Worm (Caenorhabditis elegans) whole organism, late embryonic: Measurements from ENCODE around the gene Y54G9A.5.

ENCODE experiments used
- K09A11.1 ChIP-seq: sonication (generic microtip); optimal IDR thresholded peaks from 2 replicates; lab custom pipeline; 2017; ENCODE audit warnings: antibody characterized with exemption, mild to moderate bottlenecking, missing genetic modification characterization, missing compliant biosample characterization; ENCODE audit not compliant: insufficient read depth
- T23F11.4 ChIP-seq: fragments of 200-800 bp; sonication (Bioruptor generic); optimal IDR thresholded peaks from 2 replicates; lab custom pipeline; 2018; ENCODE audit warnings: mild to moderate bottlenecking, missing genetic modification characterization, missing compliant biosample characterization
- Y22D7AL.16 ChIP-seq: sonication (generic microtip); optimal IDR thresholded peaks from 2 replicates; lab custom pipeline; 2016; ENCODE audit warnings: missing genetic modification characterization, missing compliant biosample characterization
- ahr-1 ChIP-seq: sonication (generic microtip); optimal IDR thresholded peaks from 2 replicates; lab custom pipeline; 2016; ENCODE audit warnings: missing genetic modification characterization, missing compliant biosample characterization
- ceh-14 ChIP-seq: sonication (generic microtip); optimal IDR thresholded peaks from 2 replicates; lab custom pipeline; 2016; ENCODE audit warnings: missing genotype, missing genetic modification characterization, missing compliant biosample characterization
- ceh-18 ChIP-seq: sonication (generic microtip); optimal IDR thresholded peaks from 2 replicates; lab custom pipeline; 2016; ENCODE audit warnings: missing genetic modification characterization, missing compliant biosample characterization
- ceh-19 ChIP-seq: fragments of 200-800 bp; sonication (Bioruptor generic); optimal IDR thresholded peaks from 2 replicates; lab custom pipeline; 2018; ENCODE audit warnings: mild to moderate bottlenecking, missing genetic modification characterization, missing compliant biosample characterization
- ceh-34 ChIP-seq: sonication (generic microtip); optimal IDR thresholded peaks from 2 replicates; lab custom pipeline; 2016; ENCODE audit warnings: mild to moderate bottlenecking, missing genetic modification characterization, missing compliant biosample characterization
- ceh-45 ChIP-seq: fragments of 200-800 bp; sonication (Bioruptor generic); IDR thresholded peaks from 2 replicates; pipeline ENCODE4 v1.3.6; 2022; ENCODE audit warnings: missing genetic modification reagents, missing genetic modification characterization, missing compliant biosample characterization
- che-1 ChIP-seq: sonication (generic microtip); optimal IDR thresholded peaks from 2 replicates; lab custom pipeline; 2016; ENCODE audit warnings: mild to moderate bottlenecking, missing genetic modification characterization, missing compliant biosample characterization
- dmd-4 ChIP-seq: sonication (generic microtip); optimal IDR thresholded peaks from 2 replicates; lab custom pipeline; 2016; ENCODE audit warnings: borderline replicate concordance, missing genetic modification characterization, missing compliant biosample characterization
- elt-2 ChIP-seq: sonication (generic microtip); optimal IDR thresholded peaks from 2 replicates; lab custom pipeline; 2016; ENCODE audit warnings: missing genetic modification reagents, missing genetic modification characterization, missing compliant biosample characterization
- eyg-1 ChIP-seq: sonication (generic microtip); optimal IDR thresholded peaks from 2 replicates; lab custom pipeline; 2016; ENCODE audit warnings: missing genotype, missing genetic modification characterization, missing compliant biosample characterization
- fax-1 ChIP-seq: sonication (generic microtip); optimal IDR thresholded peaks from 2 replicates; lab custom pipeline; 2016; ENCODE audit warnings: missing genotype, missing genetic modification characterization, missing compliant biosample characterization
- fkh-10 ChIP-seq: fragments of 150-350 bp; optimal IDR thresholded peaks from 2 replicates; lab custom pipeline; 2014; ENCODE audit warnings: missing biosample characterization, missing genetic modification reagents, missing genetic modification characterization
- fkh-6 ChIP-seq: sonication (generic microtip); optimal IDR thresholded peaks from 2 replicates; lab custom pipeline; 2016; ENCODE audit warnings: missing genetic modification characterization, missing compliant biosample characterization
- gmeb-2 ChIP-seq: sonication (generic microtip); optimal IDR thresholded peaks from 2 replicates; lab custom pipeline; 2016; ENCODE audit warnings: missing genetic modification characterization, inconsistent platforms, missing compliant biosample characterization
- hlh-15 ChIP-seq: sonication (generic microtip); optimal IDR thresholded peaks from 2 replicates; lab custom pipeline; 2016; ENCODE audit warnings: missing genetic modification characterization, missing compliant biosample characterization
- lim-6 ChIP-seq: sonication (generic microtip); optimal IDR thresholded peaks from 2 replicates; lab custom pipeline; 2016; ENCODE audit warnings: missing genetic modification characterization, missing compliant biosample characterization
- mec-3 ChIP-seq: sonication (generic microtip); optimal IDR thresholded peaks from 2 replicates; lab custom pipeline; 2016; ENCODE audit warnings: borderline replicate concordance, missing genetic modification characterization, missing compliant biosample characterization
- nfya-1 ChIP-seq: sonication (generic microtip); optimal IDR thresholded peaks from 2 replicates; lab custom pipeline; 2017; ENCODE audit warnings: missing genetic modification characterization, mild to moderate bottlenecking, missing compliant biosample characterization, antibody characterized with exemption, moderate library complexity
- nhr-11 ChIP-seq: fragments of 150-350 bp; optimal IDR thresholded peaks from 2 replicates; lab custom pipeline; 2014; ENCODE audit warnings: missing biosample characterization, missing genetic modification characterization
- nhr-232 ChIP-seq: sonication (generic microtip); optimal IDR thresholded peaks from 2 replicates; lab custom pipeline; 2016; ENCODE audit warnings: missing genetic modification characterization, missing compliant biosample characterization
- pat-9 ChIP-seq: fragments of 200-800 bp; sonication (Bioruptor generic); optimal IDR thresholded peaks from 2 replicates; lab custom pipeline; 2018; ENCODE audit warnings: mild to moderate bottlenecking, missing genetic modification characterization, moderate library complexity, missing compliant biosample characterization
- pax-1 ChIP-seq: fragments of 150-350 bp; optimal IDR thresholded peaks from 2 replicates; lab custom pipeline; 2014; ENCODE audit warnings: missing biosample characterization, missing genetic modification characterization
- pha-2 ChIP-seq: sonication (generic microtip); optimal IDR thresholded peaks from 2 replicates; lab custom pipeline; 2017; ENCODE audit warnings: mild to moderate bottlenecking, missing genetic modification characterization, missing compliant biosample characterization
- pros-1 ChIP-seq: fragments of 150-350 bp; optimal IDR thresholded peaks from 2 replicates; lab custom pipeline; 2014; ENCODE audit warnings: missing biosample characterization, missing genetic modification reagents, missing genetic modification characterization
- rnt-1 ChIP-seq: sonication (generic microtip); optimal IDR thresholded peaks from 2 replicates; lab custom pipeline; 2016; ENCODE audit warnings: missing genetic modification characterization, missing compliant biosample characterization
- sox-2 ChIP-seq: fragments of 200-800 bp; sonication (Bioruptor generic); IDR thresholded peaks from 2 replicates; pipeline ENCODE4 v1.3.6; 2022; ENCODE audit warnings: missing genetic modification reagents, missing genetic modification characterization, missing compliant biosample characterization
- tbx-7 ChIP-seq: sonication (generic microtip); optimal IDR thresholded peaks from 2 replicates; lab custom pipeline; 2016; ENCODE audit warnings: missing genotype, missing genetic modification characterization, missing compliant biosample characterization
- ttx-3 ChIP-seq: sonication (generic microtip); optimal IDR thresholded peaks from 2 replicates; lab custom pipeline; 2016; ENCODE audit warnings: missing genetic modification reagents, missing genetic modification characterization, missing compliant biosample characterization
- unc-3 ChIP-seq, 2 experiments: fragments of 200-800 bp in 1 of 2; sonication (Bioruptor generic) in 1 of 2; sonication (generic microtip) in 1 of 2; conservative IDR thresholded peaks in 1 of 2; optimal IDR thresholded peaks in 1 of 2; 2 replicates each; pipeline versions ENCODE4 v1.3.6 to Lab custom; 2016 to 2022; ENCODE audit warnings: missing compliant biosample characterization in 2 of 2, missing genetic modification characterization in 2 of 2, missing genetic modification reagents in 1 of 2
- unc-86 ChIP-seq: sonication (generic microtip); optimal IDR thresholded peaks from 2 replicates; lab custom pipeline; 2016; ENCODE audit warnings: missing genetic modification characterization, missing compliant biosample characterization
- zip-5 ChIP-seq: sonication (generic microtip); optimal IDR thresholded peaks from 2 replicates; lab custom pipeline; 2016; ENCODE audit warnings: missing genetic modification characterization, missing compliant biosample characterization
- ztf-16 ChIP-seq: sonication (generic microtip); optimal IDR thresholded peaks from 2 replicates; lab custom pipeline; 2017; ENCODE audit warnings: missing genetic modification characterization, missing compliant biosample characterization

Y54G9A.5 gene

DNA sequence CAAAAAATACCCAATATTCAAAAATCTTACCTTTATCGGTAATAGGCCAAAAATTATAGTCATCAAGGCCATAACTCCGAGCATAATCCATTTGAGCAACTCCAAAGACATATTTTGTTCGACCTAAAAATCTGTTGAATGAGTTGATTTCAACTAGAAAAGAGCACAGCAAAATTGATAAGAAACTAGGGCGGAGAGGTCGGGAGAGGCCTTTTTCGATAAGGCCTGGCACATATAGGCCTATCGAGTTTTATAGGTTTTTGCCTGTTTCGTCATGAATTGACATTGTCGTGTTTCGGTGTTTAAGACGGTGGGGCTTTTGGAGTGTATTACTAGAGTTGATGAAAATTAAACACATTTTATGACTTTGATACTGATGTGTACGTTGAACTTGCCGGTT is 7.1 kb upstream of the Y54G9A.5 start, which contains the start of gene zipt-2.3:
zipt-2.3 (minus strand) TSS at position 147 of the 400 bp plus-strand sequence.
- no peak for TF ChIP-seq rnt-1 (tag; lab: Kevin White, UChicago)
- no peak for TF ChIP-seq zip-5 (tag; lab: Kevin White, UChicago)
- TF ChIP-seq lim-6: no peak
- no peak for TF ChIP-seq sox-2 (GFP tag; lab: Robert Waterston, UW)
- TF ChIP-seq nfya-1 (tag; lab: Kevin White, UChicago): no peak
- TF ChIP-seq ceh-45 (GFP tag; lab: Robert Waterston, UW): no peak
- no peak for TF ChIP-seq ahr-1 (tag; lab: Kevin White, UChicago)
- TF ChIP-seq unc-86 (tag; lab: Kevin White, UChicago): no peak
- no peak for TF ChIP-seq ttx-3 (tag; lab: Kevin White, UChicago)

ce11 chrII:13717393-13718367 is 5.1 kb upstream of the Y54G9A.5 start:
- TF ChIP-seq pros-1 (tag; lab: Kevin White, UChicago) (no peak), ceh-34 (tag; lab: Kevin White, UChicago) (no peak), pax-1 (no peak), eyg-1 (tag; lab: Kevin White, UChicago) (no peak), T23F11.4 (GFP tag; lab: Kevin White, UChicago) (no peak), tbx-7 (tag; lab: Kevin White, UChicago) (no peak), nhr-11 (no peak), che-1 (tag; lab: Kevin White, UChicago) (no peak), pat-9 (tag; lab: Kevin White, UChicago) (no peak), ttx-3 (tag; lab: Kevin White, UChicago) (no peak), ceh-14 (tag; lab: Kevin White, UChicago) (no peak), fax-1 (no peak), dmd-4 (tag; lab: Kevin White, UChicago) (no peak), ztf-16 (tag; lab: Kevin White, UChicago) (no peak), ceh-18 (tag; lab: Kevin White, UChicago) (no peak), mec-3 (tag; lab: Kevin White, UChicago) (no peak)

ce11 chrII:13720650-13721049 is 2.2 kb upstream of the Y54G9A.5 start:
- no peak for TF ChIP-seq ceh-19
- TF ChIP-seq ceh-45 (GFP tag; lab: Robert Waterston, UW): 0 out of 2 replicates have a peak, but pooled peaks have one; percentile 17

ce11 chrII:13721218-13721617 is 1.6 kb upstream of the Y54G9A.5 start, which contains the start of gene sre-46:
Gene sre-46, minus strand, starts transcription at chrII:13721318.
- no peak for TF ChIP-seq Y22D7AL.16 (tag; lab: Kevin White, UChicago)
- no peak for TF ChIP-seq hlh-15 (tag; lab: Kevin White, UChicago)
- no peak for TF ChIP-seq ceh-14 (tag; lab: Kevin White, UChicago)
- no peak for TF ChIP-seq fkh-10 (GFP tag; lab: Kevin White, UChicago)
- TF ChIP-seq lim-6: no peak
- TF ChIP-seq unc-3 (GFP tag; conservative IDR thresholded peaks at IDR 0.05; lab: Robert Waterston, UW): no peak
- no peak for TF ChIP-seq unc-3 (tag; optimal IDR thresholded peaks at IDR 0.05; lab: Kevin White, UChicago)
- TF ChIP-seq elt-2: no peak
- no peak for TF ChIP-seq fkh-6
- TF ChIP-seq, all 69 proteins: peak for 0

DNA sequence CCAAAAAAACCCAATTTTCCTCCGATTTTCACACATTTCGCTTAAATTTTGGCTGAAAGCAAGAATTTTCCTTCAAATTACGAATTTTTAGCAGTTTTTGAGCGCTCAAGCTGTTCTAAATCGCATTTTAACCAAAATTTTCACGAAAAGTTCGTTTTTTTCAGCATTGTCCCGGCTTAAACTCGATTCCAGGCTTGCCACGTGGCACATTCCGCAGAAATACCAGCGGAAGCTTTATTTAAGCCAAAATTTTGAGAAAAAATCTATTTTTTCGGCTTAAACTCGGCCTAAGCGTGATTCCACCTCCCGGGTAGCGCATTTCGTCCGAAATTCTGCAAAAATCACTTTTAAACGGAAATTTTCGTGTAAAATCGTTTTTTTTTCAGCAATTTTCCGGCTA is 947 bp downstream of the Y54G9A.5 start:
- TF ChIP-seq fkh-10 (GFP tag; lab: Kevin White, UChicago): no peak
- no peak for TF ChIP-seq nhr-232
- no peak for TF ChIP-seq lim-6
- no peak for TF ChIP-seq K09A11.1 (tag; lab: Kevin White, UChicago)
- no peak for TF ChIP-seq pha-2 (tag; lab: Kevin White, UChicago)
- TF ChIP-seq gmeb-2: no peak
